Worm (Caenorhabditis elegans) whole organism, mixed stage, embryonic: ENCODE measurements around the gene hlh-14.

ENCODE experiments used
- blmp-1 ChIP-seq: fragments of 150-350 bp; optimal IDR thresholded peaks from 2 replicates; lab custom pipeline; 2014; ENCODE audit warnings: missing biosample characterization, missing genetic modification characterization
- elt-1 ChIP-seq: sonication (generic microtip); optimal IDR thresholded peaks from 2 replicates; lab custom pipeline; 2017; ENCODE audit warnings: missing genetic modification characterization, mild to moderate bottlenecking, missing compliant biosample characterization, antibody characterized with exemption, moderate library complexity, borderline replicate concordance; ENCODE audit not compliant: insufficient read depth
- elt-3 ChIP-seq: fragments of 150-350 bp; optimal IDR thresholded peaks from 2 replicates; lab custom pipeline; 2014; ENCODE audit warnings: missing biosample characterization, missing genetic modification characterization
- nhr-237 ChIP-seq: fragments of 150-350 bp; optimal IDR thresholded peaks from 2 replicates; lab custom pipeline; 2014; ENCODE audit warnings: missing biosample characterization, missing genetic modification characterization
- pha-4 ChIP-seq: fragments of 150-350 bp; optimal IDR thresholded peaks from 2 replicates; lab custom pipeline; 2018; ENCODE audit warnings: missing biosample characterization, missing genetic modification reagents, missing genetic modification characterization
- unc-39 ChIP-seq: fragments of 150-350 bp; optimal IDR thresholded peaks from 2 replicates; lab custom pipeline; 2014; ENCODE audit warnings: missing biosample characterization, missing genetic modification characterization
- unc-62 ChIP-seq: fragments of 150-350 bp; optimal IDR thresholded peaks from 2 replicates; lab custom pipeline; 2014; ENCODE audit warnings: missing biosample characterization, missing genetic modification reagents, missing genetic modification characterization
- ztf-11 ChIP-seq: fragments of 150-350 bp; optimal IDR thresholded peaks from 2 replicates; lab custom pipeline; 2014; ENCODE audit warnings: missing biosample characterization, missing genetic modification characterization

ce11 chrII:5701485-5701884 is 37.2 kb downstream of the hlh-14 start:
- TF ChIP-seq blmp-1, result no peak
- TF ChIP-seq elt-3 (tag; lab: Kevin White, UChicago), result no peak
- TF ChIP-seq ztf-11 (tag; lab: Kevin White, UChicago), result no peak
- TF ChIP-seq elt-1 (tag; lab: Kevin White, UChicago), result no peak
- no peak for TF ChIP-seq unc-62 (GFP tag; lab: Kevin White, UChicago)
- no peak for TF ChIP-seq nhr-237
- TF ChIP-seq unc-39 (tag; lab: Kevin White, UChicago), result no peak
- no peak for TF ChIP-seq pha-4 (tag; lab: Kevin White, UChicago)
